Worm (Caenorhabditis elegans): ENCODE measurements around the gene R02E4.3.
A peak's percentile ranks its signal among the peaks of the same experiment; 100 is the strongest.

The R02E4.3 gene

DNA sequence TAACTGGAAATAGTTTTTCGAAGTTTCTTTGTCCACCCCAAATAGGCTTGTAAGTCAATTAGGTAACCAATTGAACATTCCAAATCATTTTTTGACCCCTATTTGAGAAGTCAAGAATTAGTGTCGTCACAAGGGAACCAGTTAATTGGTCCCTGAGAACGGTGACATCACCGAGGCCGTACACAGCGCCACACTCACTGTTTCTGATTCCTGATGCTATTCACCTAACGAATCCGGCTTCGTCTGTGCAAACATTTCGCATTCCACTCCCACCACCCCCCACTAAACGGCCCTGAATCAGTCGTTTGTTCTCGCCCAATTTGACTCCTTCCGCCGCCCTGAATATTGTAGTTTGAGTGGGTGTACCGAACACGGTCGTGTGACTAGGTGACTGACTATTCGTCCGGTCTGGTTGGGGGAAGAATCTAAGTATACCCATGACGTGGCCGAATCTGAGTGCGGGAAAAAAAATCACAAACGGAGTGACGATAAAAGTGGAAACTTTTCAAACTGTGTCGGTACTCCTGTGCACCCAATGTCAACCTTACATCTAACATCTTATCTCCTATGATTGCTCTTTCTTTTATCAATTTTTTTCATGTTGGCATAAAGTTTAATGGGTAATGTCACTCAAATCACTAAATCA, 42.3 kb upstream of the R02E4.3 start:
- TF ChIP-seq ama-1 (optimal IDR thresholded peaks at IDR 0.05) = peak; percentile 89
- TF ChIP-seq nhr-25 (tag; optimal IDR thresholded peaks at IDR 0.05) = peak; percentile 87
- no peak for TF ChIP-seq tbx-2 (tag; optimal IDR thresholded peaks at IDR 0.05)
- TF ChIP-seq nhr-76 (tag; optimal IDR thresholded peaks at IDR 0.05) = no peak
- TF ChIP-seq nfya-1 (tag; optimal IDR thresholded peaks at IDR 0.05; ENCODE audit: insufficient read depth) = peak; percentile 43
- TF ChIP-seq nhr-23 (tag; optimal IDR thresholded peaks at IDR 0.05) = peak; percentile 13
- peak; percentile 25 for TF ChIP-seq nhr-43 (tag; optimal IDR thresholded peaks at IDR 0.05; ENCODE audit: poor library complexity, severe bottlenecking)
- peak; percentile 79 for TF ChIP-seq elt-2 (tag; optimal IDR thresholded peaks at IDR 0.05)
- no peak for TF ChIP-seq ZK546.5 (tag; optimal IDR thresholded peaks at IDR 0.05)
- peak; percentile 53 for TF ChIP-seq jun-1 (tag; optimal IDR thresholded peaks at IDR 0.05)
- no peak for TF ChIP-seq elt-1 (tag; optimal IDR thresholded peaks at IDR 0.05)
- TF ChIP-seq pqm-1 (tag; optimal IDR thresholded peaks at IDR 0.05) = peak; percentile 65

DNA sequence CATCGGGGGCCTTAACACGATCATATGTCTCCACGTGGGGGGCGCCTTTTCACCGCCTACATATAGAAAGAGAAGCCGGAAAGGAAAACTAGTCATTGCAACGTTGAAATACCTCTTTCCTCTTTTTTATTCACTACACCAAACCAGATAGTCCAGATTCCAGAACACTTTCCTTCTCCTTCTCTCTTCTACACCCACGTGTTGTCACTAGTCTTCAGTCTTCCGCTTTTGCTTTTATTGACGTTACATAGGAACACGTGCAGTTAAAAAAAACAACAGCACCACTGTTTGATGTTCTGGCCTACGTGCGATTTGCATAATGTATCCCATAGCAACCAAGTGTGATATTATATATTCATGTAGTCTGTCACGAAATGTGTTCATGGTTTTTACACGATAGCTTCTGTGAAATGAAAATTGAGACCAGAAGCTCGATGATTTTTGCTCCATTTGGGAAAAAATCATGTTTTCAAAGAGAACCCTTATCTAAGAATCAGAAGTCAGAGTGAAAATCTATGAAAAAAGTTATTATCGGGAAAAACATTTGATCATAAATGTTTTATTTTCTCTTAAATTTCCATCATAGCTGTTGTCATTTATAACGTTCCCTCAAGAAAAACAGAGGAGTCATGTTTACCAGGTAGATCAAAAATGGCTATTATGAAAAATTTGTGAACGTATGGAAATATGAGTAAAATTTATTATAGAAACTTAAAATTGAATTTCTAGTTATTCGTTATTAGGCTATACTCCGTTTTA, 41.5 kb upstream of the R02E4.3 start:
- no peak for TF ChIP-seq nhr-77 (tag; optimal IDR thresholded peaks at IDR 0.05)
- no peak for TF ChIP-seq fos-1 (tag; optimal IDR thresholded peaks at IDR 0.05)
- TF ChIP-seq ceh-9 (tag; optimal IDR thresholded peaks at IDR 0.05) = no peak
- no peak for TF ChIP-seq ZK546.5 (tag; optimal IDR thresholded peaks at IDR 0.05)
- no peak for TF ChIP-seq tbx-2 (tag; optimal IDR thresholded peaks at IDR 0.05)
- TF ChIP-seq unc-62 (GFP tag; optimal IDR thresholded peaks at IDR 0.05) = no peak
- no peak for TF ChIP-seq egl-27 (tag; optimal IDR thresholded peaks at IDR 0.05)
- no peak for TF ChIP-seq jun-1 (tag; optimal IDR thresholded peaks at IDR 0.05)
- no peak for TF ChIP-seq eor-1 (tag; optimal IDR thresholded peaks at IDR 0.05)
- TF ChIP-seq ceh-28 (tag; optimal IDR thresholded peaks at IDR 0.05) = no peak
- no peak for TF ChIP-seq pqm-1 (tag; optimal IDR thresholded peaks at IDR 0.05)
- TF ChIP-seq nhr-43 (tag; optimal IDR thresholded peaks at IDR 0.05; ENCODE audit: poor library complexity, severe bottlenecking) = peak; percentile 72
- peak; percentile 64 for TF ChIP-seq lsy-12 (tag; optimal IDR thresholded peaks at IDR 0.05)
- no peak for TF ChIP-seq hmg-11 (tag; optimal IDR thresholded peaks at IDR 0.05)
- no peak for TF ChIP-seq nhr-28 (tag; optimal IDR thresholded peaks at IDR 0.05)
- TF ChIP-seq sea-2 (GFP tag; optimal IDR thresholded peaks at IDR 0.05) = no peak
- TF ChIP-seq mml-1 (tag; optimal IDR thresholded peaks at IDR 0.05) = no peak
- TF ChIP-seq ztf-11 (tag; optimal IDR thresholded peaks at IDR 0.05) = no peak
- no peak for TF ChIP-seq ceh-82 (tag; optimal IDR thresholded peaks at IDR 0.05)
- TF ChIP-seq pha-4 (tag; optimal IDR thresholded peaks at IDR 0.05) = peak; percentile 3
- TF ChIP-seq ceh-16 (tag; optimal IDR thresholded peaks at IDR 0.05) = no peak
- TF ChIP-seq egl-5 (tag; optimal IDR thresholded peaks at IDR 0.05) = no peak
- TF ChIP-seq daf-12 (tag; optimal IDR thresholded peaks at IDR 0.05) = no peak
- TF ChIP-seq elt-1 (tag; optimal IDR thresholded peaks at IDR 0.05) = no peak
- no peak for TF ChIP-seq nhr-76 (tag; optimal IDR thresholded peaks at IDR 0.05)
- TF ChIP-seq nhr-25 (tag; optimal IDR thresholded peaks at IDR 0.05) = peak; percentile 64
- TF ChIP-seq nhr-11 (tag; optimal IDR thresholded peaks at IDR 0.05) = no peak
- TF ChIP-seq ama-1 (optimal IDR thresholded peaks at IDR 0.05) = peak; percentile 84
- no peak for TF ChIP-seq fkh-10 (GFP tag; optimal IDR thresholded peaks at IDR 0.05)
- no peak for TF ChIP-seq nhr-12 (tag; optimal IDR thresholded peaks at IDR 0.05)
- no peak for TF ChIP-seq elt-3 (tag; optimal IDR thresholded peaks at IDR 0.05)
- no peak for TF ChIP-seq ztf-4 (tag; optimal IDR thresholded peaks at IDR 0.05)
- no peak for TF ChIP-seq snpc-4 (tag; optimal IDR thresholded peaks at IDR 0.05)
- TF ChIP-seq nfya-1 (tag; optimal IDR thresholded peaks at IDR 0.05; ENCODE audit: insufficient read depth) = peak; percentile 17
- TF ChIP-seq mdl-1 (tag; optimal IDR thresholded peaks at IDR 0.05) = no peak
- TF ChIP-seq skn-1 (tag; optimal IDR thresholded peaks at IDR 0.05) = no peak
- TF ChIP-seq unc-39 (tag; optimal IDR thresholded peaks at IDR 0.05) = no peak
- no peak for TF ChIP-seq nhr-67 (tag; optimal IDR thresholded peaks at IDR 0.05)
- no peak for TF ChIP-seq lin-39 (tag; optimal IDR thresholded peaks at IDR 0.05)

Data from whole organism, L3 larva.